Worm (Caenorhabditis elegans) whole organism, L2 larva: ENCODE measurements around the gene T05A8.11.

Source experiments
- F13H6.1 ChIP-seq: sonication (generic microtip); optimal IDR thresholded peaks from 2 replicates; lab custom pipeline; 2016; ENCODE audit warnings: missing genetic modification characterization, missing compliant biosample characterization
- Y55F3AM.14 ChIP-seq: fragments of 200-800 bp; sonication (Bioruptor generic); optimal IDR thresholded peaks from 2 replicates; lab custom pipeline; 2018; ENCODE audit warnings: mild to moderate bottlenecking, missing genetic modification characterization, missing compliant biosample characterization
- ZK546.5 ChIP-seq: sonication (generic microtip); optimal IDR thresholded peaks from 2 replicates; lab custom pipeline; 2017; ENCODE audit warnings: missing biosample characterization, missing genetic modification characterization
- ama-1 ChIP-seq: fragments of 150-350 bp; optimal IDR thresholded peaks from 2 replicates; lab custom pipeline; 2018; ENCODE audit warnings: inconsistent platforms
- ceh-16 ChIP-seq: fragments of 150-350 bp; optimal IDR thresholded peaks from 2 replicates; lab custom pipeline; 2014; ENCODE audit warnings: missing biosample characterization, missing genetic modification characterization
- egl-27 ChIP-seq: sonication (generic microtip); optimal IDR thresholded peaks from 3 replicates; lab custom pipeline; 2017; ENCODE audit warnings: missing biosample characterization, missing genetic modification reagents, missing genetic modification characterization
- elt-1 ChIP-seq: fragments of 150-350 bp; optimal IDR thresholded peaks from 2 replicates; lab custom pipeline; 2014; ENCODE audit warnings: missing biosample characterization, missing genetic modification characterization
- elt-3 ChIP-seq: sonication (generic microtip); optimal IDR thresholded peaks from 2 replicates; lab custom pipeline; 2017; ENCODE audit warnings: missing biosample characterization, missing genetic modification characterization
- fos-1 ChIP-seq: fragments of 150-350 bp; optimal IDR thresholded peaks from 2 replicates; lab custom pipeline; 2014; ENCODE audit warnings: missing biosample characterization, missing genetic modification characterization
- lin-11 ChIP-seq: fragments of 150-350 bp; sonication (generic microtip); optimal IDR thresholded peaks from 2 replicates; lab custom pipeline; 2014; ENCODE audit warnings: missing biosample characterization, missing genetic modification characterization, inconsistent platforms, mixed read lengths
- lin-13 ChIP-seq: fragments of 150-350 bp; optimal IDR thresholded peaks from 2 replicates; lab custom pipeline; 2014; ENCODE audit warnings: missing biosample characterization, missing genetic modification reagents, missing genetic modification characterization
- lin-39 ChIP-seq: fragments of 150-350 bp; optimal IDR thresholded peaks from 2 replicates; lab custom pipeline; 2014; ENCODE audit warnings: missing biosample characterization, missing genetic modification reagents, missing genetic modification characterization
- lsy-2 ChIP-seq, 2 experiments: fragments of 150-350 bp in 1 of 2; sonication (generic microtip) in 1 of 2; optimal IDR thresholded peaks; 2 replicates each; lab custom pipeline; 2014 to 2017; ENCODE audit warnings: missing biosample characterization in 2 of 2, missing genetic modification characterization in 2 of 2
- mab-5 ChIP-seq: fragments of 150-350 bp; optimal IDR thresholded peaks from 2 replicates; lab custom pipeline; 2014; ENCODE audit warnings: missing biosample characterization, missing genetic modification characterization
- mbf-1 ChIP-seq: sonication (generic microtip); optimal IDR thresholded peaks from 2 replicates; lab custom pipeline; 2017; ENCODE audit warnings: missing biosample characterization, missing genetic modification characterization
- mdl-1 ChIP-seq, 2 experiments: fragments of 150-350 bp in 1 of 2; sonication (generic microtip) in 1 of 2; optimal IDR thresholded peaks; 2 replicates each; lab custom pipeline; 2017; ENCODE audit warnings: missing biosample characterization in 2 of 2, missing genetic modification characterization in 2 of 2
- nhr-10 ChIP-seq: sonication (generic microtip); optimal IDR thresholded peaks from 2 replicates; lab custom pipeline; 2017; ENCODE audit warnings: missing biosample characterization, missing genetic modification characterization
- nhr-11 ChIP-seq: fragments of 150-350 bp; optimal IDR thresholded peaks from 2 replicates; lab custom pipeline; 2014; ENCODE audit warnings: missing biosample characterization, missing genetic modification characterization
- nhr-12 ChIP-seq: fragments of 150-350 bp; optimal IDR thresholded peaks from 2 replicates; lab custom pipeline; 2014; ENCODE audit warnings: missing biosample characterization, missing genetic modification characterization
- nhr-129 ChIP-seq: fragments of 150-350 bp; optimal IDR thresholded peaks from 2 replicates; lab custom pipeline; 2014; ENCODE audit warnings: missing biosample characterization, missing genetic modification characterization
- nhr-21 ChIP-seq: fragments of 150-350 bp; optimal IDR thresholded peaks from 2 replicates; lab custom pipeline; 2014; ENCODE audit warnings: missing biosample characterization, missing genetic modification characterization
- nhr-23 ChIP-seq: fragments of 150-350 bp; optimal IDR thresholded peaks from 2 replicates; lab custom pipeline; 2014; ENCODE audit warnings: missing biosample characterization, missing genetic modification reagents, missing genetic modification characterization
- nhr-237 ChIP-seq: fragments of 150-350 bp; optimal IDR thresholded peaks from 2 replicates; lab custom pipeline; 2014; ENCODE audit warnings: missing biosample characterization, missing genetic modification characterization
- nhr-25 ChIP-seq: fragments of 150-350 bp; sonication (generic microtip); optimal IDR thresholded peaks from 3 replicates; lab custom pipeline; 2014; ENCODE audit warnings: missing biosample characterization, missing genetic modification characterization
- nhr-77 ChIP-seq: fragments of 150-350 bp; optimal IDR thresholded peaks from 2 replicates; lab custom pipeline; 2014; ENCODE audit warnings: missing biosample characterization, missing genetic modification characterization
- sem-4 ChIP-seq: fragments of 150-350 bp; optimal IDR thresholded peaks from 2 replicates; lab custom pipeline; 2014; ENCODE audit warnings: missing biosample characterization, missing genetic modification reagents, missing genetic modification characterization
- sma-3 ChIP-seq: sonication (generic microtip); optimal IDR thresholded peaks from 2 replicates; lab custom pipeline; 2016; ENCODE audit warnings: missing genetic modification reagents, missing genetic modification characterization, missing compliant biosample characterization
- sma-9 ChIP-seq, 2 experiments: fragments of 150-350 bp in 1 of 2; sonication (generic microtip) in 1 of 2; optimal IDR thresholded peaks; 2 replicates each; lab custom pipeline; 2014 to 2016; ENCODE audit warnings: missing genetic modification characterization in 2 of 2, mild to moderate bottlenecking in 1 of 2, missing biosample characterization in 1 of 2, missing compliant biosample characterization in 1 of 2, missing genetic modification reagents in 1 of 2, moderate library complexity in 1 of 2
- snpc-4 ChIP-seq: fragments of 150-350 bp; optimal IDR thresholded peaks from 2 replicates; lab custom pipeline; 2014; ENCODE audit warnings: missing biosample characterization, missing genetic modification characterization
- unc-39 ChIP-seq: fragments of 150-350 bp; optimal IDR thresholded peaks from 2 replicates; lab custom pipeline; 2014; ENCODE audit warnings: missing biosample characterization, missing genetic modification characterization
- unc-55 ChIP-seq: fragments of 150-350 bp; sonication (generic microtip); optimal IDR thresholded peaks from 3 replicates; lab custom pipeline; 2014; ENCODE audit warnings: missing biosample characterization, missing genetic modification reagents, missing genetic modification characterization
- zag-1 ChIP-seq: fragments of 150-350 bp; optimal IDR thresholded peaks from 2 replicates; lab custom pipeline; 2014; ENCODE audit warnings: missing biosample characterization, missing genetic modification characterization
- ztf-1 ChIP-seq: fragments of 200-800 bp; sonication (Bioruptor generic); conservative IDR thresholded peaks from 2 replicates; pipeline ENCODE4 v1.3.6; 2022; ENCODE audit warnings: missing genetic modification characterization, missing compliant biosample characterization
- ztf-11 ChIP-seq: sonication (generic microtip); optimal IDR thresholded peaks from 2 replicates; lab custom pipeline; 2017; ENCODE audit warnings: missing biosample characterization, missing genetic modification characterization
- ztf-4 ChIP-seq: fragments of 150-350 bp; optimal IDR thresholded peaks from 2 replicates; lab custom pipeline; 2014; ENCODE audit warnings: missing biosample characterization, missing genetic modification characterization

Gene T05A8.11

DNA sequence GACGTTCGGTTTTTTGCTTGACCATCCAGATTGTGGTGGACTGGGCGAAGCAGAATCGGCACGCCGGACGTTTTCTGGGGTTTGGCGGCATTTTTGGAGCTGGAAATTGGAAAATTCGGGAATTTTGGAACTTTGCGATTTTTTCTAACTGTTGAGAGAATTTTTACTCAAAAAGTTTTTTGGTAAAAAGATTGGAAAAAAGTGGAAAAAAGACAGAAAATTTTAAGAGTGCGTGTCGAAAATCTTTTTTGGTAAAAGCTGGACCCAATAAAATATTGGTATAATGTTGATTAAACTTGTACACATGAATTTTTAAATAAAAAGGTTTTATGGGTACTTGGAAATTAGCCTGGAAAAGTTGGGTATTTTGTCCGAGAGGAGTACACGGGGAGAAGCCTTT is 16.8 kb upstream of the T05A8.11 start, which contains the start of gene T05A8.7:
TSS of gene T05A8.7 (minus strand) at position 101 of the 400 bp plus-strand sequence.
- TF ChIP-seq lin-11 (no peak), nhr-21 (tag; lab: Kevin White, UChicago) (no peak), elt-1 (tag; lab: Kevin White, UChicago) (no peak), nhr-129 (tag; lab: Kevin White, UChicago) (no peak), mab-5 (tag; lab: Kevin White, UChicago) (no peak), fos-1 (tag; lab: Kevin White, UChicago) (no peak), egl-27 (tag; lab: Kevin White, UChicago) (no peak), ama-1 (lab: Kevin White, UChicago) (no peak), mdl-1 (tag; optimal IDR thresholded peaks at IDR 0.05; lab: Kevin White, UChicago) (no peak), mbf-1 (tag; lab: Kevin White, UChicago) (no peak), nhr-11 (tag; lab: Kevin White, UChicago) (no peak), nhr-12 (no peak), unc-55 (GFP tag; lab: Kevin White, UChicago) (no peak), ztf-4 (tag; lab: Kevin White, UChicago) (no peak), nhr-25 (tag; lab: Kevin White, UChicago) (no peak), lin-13 (GFP tag; lab: Kevin White, UChicago) (no peak), nhr-23 (tag; lab: Kevin White, UChicago) (no peak), lsy-2 (tag; optimal IDR thresholded peaks at IDR 0.05; lab: Kevin White, UChicago) (no peak), lin-39 (tag; lab: Kevin White, UChicago) (no peak), nhr-10 (no peak)
- TF ChIP-seq, all 48 proteins: peak for 0

ce11 chrII:2741405-2741804 is 15.9 kb upstream of the T05A8.11 start:
- TF ChIP-seq nhr-77 (tag; lab: Kevin White, UChicago) = no peak
- TF ChIP-seq elt-3 (tag; lab: Kevin White, UChicago) = no peak
- TF ChIP-seq ceh-16 (tag; lab: Kevin White, UChicago) = no peak
- no peak for TF ChIP-seq unc-55 (GFP tag; lab: Kevin White, UChicago)
- no peak for TF ChIP-seq sma-3 (GFP tag; lab: Kevin White, UChicago)
- TF ChIP-seq egl-27 (tag; lab: Kevin White, UChicago) = no peak
- TF ChIP-seq nhr-129 (tag; lab: Kevin White, UChicago) = no peak
- no peak for TF ChIP-seq lin-13 (GFP tag; lab: Kevin White, UChicago)
- TF ChIP-seq fos-1 (tag; lab: Kevin White, UChicago) = no peak
- no peak for TF ChIP-seq sem-4 (tag; lab: Kevin White, UChicago)
- no peak for TF ChIP-seq zag-1
- TF ChIP-seq nhr-10 = no peak
- TF ChIP-seq, all 48 proteins: peak for 0

DNA sequence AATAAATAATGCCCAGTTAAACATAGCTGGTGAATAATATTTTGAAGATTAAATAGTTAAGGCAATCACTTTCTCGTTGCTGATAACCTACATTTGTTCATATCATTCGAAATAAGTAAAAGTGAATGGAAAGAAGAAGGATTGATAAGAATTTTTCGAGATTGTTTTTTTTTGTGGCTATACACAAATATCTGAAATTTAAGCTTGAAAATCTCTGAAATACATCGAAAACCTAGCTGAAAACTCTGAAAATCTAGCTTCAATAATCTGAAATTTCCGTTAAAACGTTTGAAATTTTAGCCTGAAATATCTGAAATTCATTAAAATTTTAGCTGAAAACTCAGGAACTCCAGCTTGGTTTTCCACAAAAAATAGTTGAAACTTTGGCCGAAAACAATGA is 14.2 kb upstream of the T05A8.11 start, which contains the start of gene T05A8.6:
TSS of gene T05A8.6 (minus strand) at position 101 of the 400 bp plus-strand sequence.
- TF ChIP-seq ceh-16 (tag; lab: Kevin White, UChicago) = no peak
- TF ChIP-seq, all 48 proteins: peak for 0

ce11 chrII:2736938-2737337 is 11.5 kb upstream of the T05A8.11 start:
- no peak for TF ChIP-seq elt-1 (tag; lab: Kevin White, UChicago)
- no peak for TF ChIP-seq ZK546.5
- TF ChIP-seq ama-1 (lab: Kevin White, UChicago) = no peak
- TF ChIP-seq unc-39 (tag; lab: Kevin White, UChicago) = no peak
- no peak for TF ChIP-seq unc-55 (GFP tag; lab: Kevin White, UChicago)
- TF ChIP-seq ztf-1 (GFP tag; lab: Robert Waterston, UW) = no peak
- TF ChIP-seq sma-9 (GFP tag; optimal IDR thresholded peaks at IDR 0.05; lab: Kevin White, UChicago) = no peak
- no peak for TF ChIP-seq sma-9 (tag; optimal IDR thresholded peaks at IDR 0.05; lab: Kevin White, UChicago)
- no peak for TF ChIP-seq nhr-237 (tag; lab: Kevin White, UChicago)
- no peak for TF ChIP-seq egl-27 (tag; lab: Kevin White, UChicago)
- no peak for TF ChIP-seq snpc-4 (tag; lab: Kevin White, UChicago)
- no peak for TF ChIP-seq nhr-25 (tag; lab: Kevin White, UChicago)
- TF ChIP-seq F13H6.1 = no peak
- no peak for TF ChIP-seq ceh-16 (tag; lab: Kevin White, UChicago)
- no peak for TF ChIP-seq nhr-129 (tag; lab: Kevin White, UChicago)
- TF ChIP-seq ztf-11 = no peak
- TF ChIP-seq nhr-77 (tag; lab: Kevin White, UChicago) = no peak
- no peak for TF ChIP-seq Y55F3AM.14 (GFP tag; lab: Kevin White, UChicago)
